Fruit fly (Drosophila melanogaster): Measurements from ENCODE around the gene CG17321.

dm6 chr2L:18899862-18900261 is 54.9 kb downstream of the CG17321 start:
- TF ChIP-seq Sin3A (optimal IDR thresholded peaks at IDR 0.05) (no peak), Myc (optimal IDR thresholded peaks at IDR 0.05) (no peak), psq (optimal IDR thresholded peaks at IDR 0.05) (no peak)

All from Kc167 (cell line).